Fruit fly (Drosophila melanogaster) whole organism, embryonic: Measurements from ENCODE around the gene RAF2.

ENCODE experiments used
- Antp ChIP-seq: fragments of 200-800 bp; sonication (Bioruptor generic); optimal IDR thresholded peaks from 3 replicates; lab custom pipeline; 2016; ENCODE audit warnings: missing biosample characterization, missing genetic modification characterization
- Atf6 ChIP-seq: fragments of 200-800 bp; sonication (Bioruptor generic); IDR thresholded peaks from 2 replicates; pipeline ENCODE4 v1.3.6; 2022; ENCODE audit warnings: missing biosample characterization, missing genetic modification characterization
- Awh ChIP-seq: fragments of 200-800 bp; sonication (Bioruptor generic); IDR thresholded peaks from 2 replicates; pipeline ENCODE4, ENCODE4 v1.3.6; 2022; ENCODE audit warnings: missing biosample characterization, missing genetic modification characterization
- CG11504 ChIP-seq: fragments of 200-800 bp; sonication (Bioruptor generic); optimal IDR thresholded peaks from 3 replicates; lab custom pipeline; 2019; ENCODE audit warnings: missing biosample characterization, mild to moderate bottlenecking, missing genetic modification characterization, moderate library complexity
- CG12299 ChIP-seq: fragments of 200-800 bp; sonication (Bioruptor generic); optimal IDR thresholded peaks from 2 replicates; lab custom pipeline; 2018; ENCODE audit warnings: missing biosample characterization, mild to moderate bottlenecking, missing genetic modification characterization
- CG13296 ChIP-seq: fragments of 200-800 bp; sonication (Bioruptor generic); optimal IDR thresholded peaks from 3 replicates; lab custom pipeline; 2018; ENCODE audit warnings: missing biosample characterization, mild to moderate bottlenecking, missing genetic modification characterization
- CG13894 ChIP-seq: fragments of 200-800 bp; sonication (Bioruptor generic); optimal IDR thresholded peaks from 3 replicates; lab custom pipeline; 2018; ENCODE audit warnings: missing biosample characterization, mild to moderate bottlenecking, missing genetic modification characterization, moderate library complexity
- CG14441 ChIP-seq: fragments of 200-800 bp; sonication (Bioruptor generic); IDR thresholded peaks from 2 replicates; pipeline ENCODE4 v1.3.6; 2022; ENCODE audit warnings: missing biosample characterization, missing genetic modification characterization
- CG14710 ChIP-seq: fragments of 200-800 bp; sonication (Bioruptor generic); optimal IDR thresholded peaks from 3 replicates; lab custom pipeline; 2019; ENCODE audit warnings: missing biosample characterization, mild to moderate bottlenecking, missing genetic modification characterization, moderate library complexity
- CG14860 ChIP-seq: fragments of 200-800 bp; sonication (Bioruptor generic); IDR thresholded peaks from 3 replicates; pipeline ENCODE4 v1.3.6; 2022; ENCODE audit warnings: missing biosample characterization, missing genetic modification characterization; ENCODE audit not compliant: partially characterized antibody
- CG2199 ChIP-seq: fragments of 200-800 bp; sonication (Bioruptor generic); IDR thresholded peaks from 3 replicates; pipeline ENCODE4 v1.3.6; 2022; ENCODE audit warnings: missing biosample characterization, missing genetic modification characterization
- CG4617 ChIP-seq: fragments of 200-800 bp; sonication (Bioruptor generic); optimal IDR thresholded peaks from 3 replicates; lab custom pipeline; 2016; ENCODE audit warnings: missing biosample characterization, missing genetic modification characterization, borderline replicate concordance
- CG5180 ChIP-seq: fragments of 200-800 bp; sonication (Bioruptor generic); optimal IDR thresholded peaks from 3 replicates; lab custom pipeline; 2017; ENCODE audit warnings: missing biosample characterization, missing genetic modification characterization, mild to moderate bottlenecking, moderate library complexity, missing genetic modification reagents
- CG8290 ChIP-seq, 3 experiments: fragments of 200-800 bp; sonication (Bioruptor generic); optimal IDR thresholded peaks; 2 replicates each; lab custom pipeline; 2016 to 2019; ENCODE audit warnings: missing biosample characterization in 3 of 3, missing genetic modification characterization in 3 of 3, mild to moderate bottlenecking in 2 of 3, moderate library complexity in 1 of 3
- CG8924 ChIP-seq: fragments of 200-800 bp; optimal IDR thresholded peaks from 3 replicates; lab custom pipeline; 2019; ENCODE audit warnings: missing biosample characterization, mild to moderate bottlenecking, missing genetic modification characterization, moderate library complexity
- CG9797 ChIP-seq: fragments of 200-800 bp; sonication (Bioruptor generic); optimal IDR thresholded peaks from 3 replicates; lab custom pipeline; 2018; ENCODE audit warnings: missing biosample characterization, mild to moderate bottlenecking, missing genetic modification characterization
- CHES-1-like ChIP-seq: fragments of 200-800 bp; sonication (Bioruptor generic); optimal IDR thresholded peaks from 2 replicates; lab custom pipeline; 2016; ENCODE audit warnings: missing biosample characterization, missing genetic modification characterization
- D ChIP-seq, 2 experiments: fragments of 200-800 bp in 1 of 2; fragments of >200 bp in 1 of 2; sonication (Bioruptor generic) in 1 of 2; optimal IDR thresholded peaks; 2 replicates in 1 of 2; 3 replicates in 1 of 2; lab custom pipeline; 2017; ENCODE audit warnings: mild to moderate bottlenecking in 1 of 2, missing biosample characterization in 1 of 2, missing genetic modification characterization in 1 of 2, missing genetic modification reagents in 1 of 2
- Gsc ChIP-seq: fragments of 200-800 bp; sonication (Bioruptor generic); IDR thresholded peaks from 2 replicates; pipeline ENCODE4 v1.3.6; 2022; ENCODE audit warnings: missing biosample characterization, missing genetic modification characterization
- H15 ChIP-seq: fragments of 200-800 bp; sonication (Bioruptor generic); IDR thresholded peaks from 3 replicates; pipeline ENCODE4 v1.3.6; 2022; ENCODE audit warnings: missing biosample characterization, missing genetic modification characterization
- MBD-R2 ChIP-seq: fragments of 200-800 bp; sonication (Bioruptor generic); IDR thresholded peaks from 2 replicates; pipeline ENCODE4 v1.3.6; 2022; ENCODE audit warnings: missing biosample characterization, missing genetic modification characterization
- Med ChIP-seq: fragments of 200-800 bp; sonication (Bioruptor generic); peaks from one replicate; lab custom pipeline; 2016; ENCODE audit warnings: missing biosample characterization, missing genetic modification characterization, mild to moderate bottlenecking, inconsistent platforms, moderate library complexity
- Neu2 ChIP-seq: fragments of 200-800 bp; sonication (Bioruptor generic); optimal IDR thresholded peaks from 3 replicates; lab custom pipeline; 2016; ENCODE audit warnings: missing biosample characterization, missing genetic modification characterization, borderline replicate concordance
- Pdp1 ChIP-seq, 2 experiments: fragments of 200-800 bp; sonication (Bioruptor generic); optimal IDR thresholded peaks; 3 replicates each; lab custom pipeline; 2016; ENCODE audit warnings: missing biosample characterization in 2 of 2, missing genetic modification characterization in 2 of 2, mild to moderate bottlenecking in 1 of 2, moderate library complexity in 1 of 2
- Scr ChIP-seq: fragments of 200-800 bp; sonication (Bioruptor generic); IDR thresholded peaks from 2 replicates; pipeline ENCODE4 v1.3.6; 2022; ENCODE audit warnings: missing biosample characterization, missing genetic modification characterization; ENCODE audit not compliant: partially characterized antibody
- Side ChIP-seq: fragments of 200-800 bp; sonication (Bioruptor generic); optimal IDR thresholded peaks from 2 replicates; lab custom pipeline; 2016; ENCODE audit warnings: missing biosample characterization, missing genetic modification characterization
- Sox102F ChIP-seq: fragments of 200-800 bp; sonication (Bioruptor generic); optimal IDR thresholded peaks from 2 replicates; lab custom pipeline; 2018; ENCODE audit warnings: missing biosample characterization, mild to moderate bottlenecking, missing genetic modification characterization, moderate library complexity
- YL-1 ChIP-seq: fragments of 200-800 bp; sonication (Bioruptor generic); optimal IDR thresholded peaks from 3 replicates; lab custom pipeline; 2017; ENCODE audit warnings: missing biosample characterization, mild to moderate bottlenecking, missing genetic modification characterization
- chinmo ChIP-seq: fragments of 200-800 bp; sonication (Bioruptor generic); IDR thresholded peaks from 4 replicates; pipeline ENCODE4 v1.3.6; 2022; ENCODE audit warnings: missing biosample characterization, missing genetic modification characterization; ENCODE audit not compliant: partially characterized antibody
- disco-r ChIP-seq: fragments of 200-800 bp; sonication (Bioruptor generic); optimal IDR thresholded peaks from 2 replicates; lab custom pipeline; 2016; ENCODE audit warnings: missing biosample characterization, missing genetic modification characterization
- esg ChIP-seq: fragments of 200-800 bp; sonication (Bioruptor generic); conservative IDR thresholded peaks from 2 replicates; pipeline ENCODE4 v1.3.6; 2022; ENCODE audit warnings: missing biosample characterization, missing genetic modification characterization
- fd3F ChIP-seq: fragments of 200-800 bp; sonication (Bioruptor generic); optimal IDR thresholded peaks from 2 replicates; lab custom pipeline; 2018; ENCODE audit warnings: missing biosample characterization, mild to moderate bottlenecking, missing genetic modification characterization, moderate library complexity
- gcm ChIP-seq: fragments of 200-800 bp; sonication (Bioruptor generic); optimal IDR thresholded peaks from 2 replicates; lab custom pipeline; 2019; ENCODE audit warnings: missing biosample characterization, mild to moderate bottlenecking, missing genetic modification characterization, moderate library complexity
- gfzf ChIP-seq: fragments of 200-800 bp; sonication (Bioruptor generic); optimal IDR thresholded peaks from 2 replicates; lab custom pipeline; 2016; ENCODE audit warnings: missing biosample characterization, mild to moderate bottlenecking, missing genetic modification characterization, moderate library complexity
- otp ChIP-seq: fragments of 200-800 bp; sonication (Bioruptor generic); IDR thresholded peaks from 3 replicates; pipeline ENCODE4, ENCODE4 v1.3.6; 2022; ENCODE audit warnings: missing biosample characterization, missing genetic modification characterization
- pho ChIP-seq: fragments of 200-800 bp; sonication (Bioruptor generic); optimal IDR thresholded peaks from 2 replicates; lab custom pipeline; 2016; ENCODE audit warnings: missing biosample characterization, missing genetic modification characterization
- pzg ChIP-seq: fragments of 200-800 bp; sonication (Bioruptor generic); optimal IDR thresholded peaks from 3 replicates; lab custom pipeline; 2018; ENCODE audit warnings: missing biosample characterization, mild to moderate bottlenecking, missing genetic modification characterization, moderate library complexity
- scrt ChIP-seq: fragments of 200-800 bp; sonication (Bioruptor generic); optimal IDR thresholded peaks from 2 replicates; lab custom pipeline; 2018; ENCODE audit warnings: missing biosample characterization, mild to moderate bottlenecking, missing genetic modification characterization, moderate library complexity
- seq ChIP-seq: fragments of 200-800 bp; sonication (Bioruptor generic); IDR thresholded peaks from 2 replicates; pipeline ENCODE4 v1.3.6; 2022; ENCODE audit warnings: missing biosample characterization, missing genetic modification characterization
- stc ChIP-seq: fragments of 200-800 bp; sonication (Bioruptor generic); IDR thresholded peaks from 2 replicates; pipeline ENCODE4 v1.3.6; 2022; ENCODE audit warnings: missing biosample characterization, missing genetic modification characterization
- tll ChIP-seq, 2 experiments: fragments of 200-800 bp in 1 of 2; fragments of >200 bp in 1 of 2; sonication (Bioruptor generic) in 1 of 2; optimal IDR thresholded peaks; 2 replicates each; lab custom pipeline; 2017 to 2019; ENCODE audit warnings: missing biosample characterization in 2 of 2, missing genetic modification characterization in 2 of 2, mild to moderate bottlenecking in 1 of 2, moderate library complexity in 1 of 2
- twi ChIP-seq: fragments of 200-800 bp; optimal IDR thresholded peaks from 2 replicates; lab custom pipeline; 2019; ENCODE audit warnings: missing biosample characterization, mild to moderate bottlenecking, missing genetic modification characterization, moderate library complexity
- vvl ChIP-seq: fragments of 200-800 bp; sonication (Bioruptor generic); IDR thresholded peaks from 2 replicates; pipeline ENCODE4 v1.3.6; 2022; ENCODE audit warnings: missing biosample characterization, missing genetic modification characterization
- yki ChIP-seq: fragments of >200 bp; optimal IDR thresholded peaks from 3 replicates; lab custom pipeline; 2018

Gene RAF2

dm6 chr3L:16351770-16352429 is 34.2 kb upstream of the RAF2 start, which contains the start of the genes Golgin104 and Tcs3 (continued):
- TF ChIP-seq esg (GFP tag; lab: Robert Waterston, UW) (no peak), H15 (GFP tag; lab: Robert Waterston, UW) (no peak), tll (GFP tag; optimal IDR thresholded peaks at IDR 0.05; lab: Kevin White, UChicago) (peak in 1 of 2 experiments; percentile 7), gcm (GFP tag; lab: Kevin White, UChicago) (no peak), CG14860 (no peak), vvl (GFP tag; lab: Robert Waterston, UW) (peak; percentile 19; the same call in 1 of the 2 replicates), pho (GFP tag; lab: Kevin White, UChicago) (no peak), Scr (GFP tag; lab: Robert Waterston, UW) (peak; percentile 38; the same call in 1 of the 2 replicates), disco-r (GFP tag; lab: Kevin White, UChicago) (no peak), CG14710 (peak; percentile 30), CG14441 (GFP tag; lab: Robert Waterston, UW) (no peak), gfzf (GFP tag; lab: Kevin White, UChicago) (peak; percentile 69), otp (GFP tag; lab: Robert Waterston, UW) (0 out of 3 replicates have a peak, but pooled peaks have one; percentile 21), YL-1 (GFP tag; lab: Kevin White, UChicago) (peak; percentile 63), CHES-1-like (GFP tag; lab: Kevin White, UChicago) (peak; percentile 32), scrt (GFP tag; lab: Kevin White, UChicago) (peak; percentile 92), pzg (GFP tag; lab: Kevin White, UChicago) (peak; percentile 75), CG4617 (GFP tag; lab: Kevin White, UChicago) (peak; percentile 82), CG9797 (GFP tag; lab: Kevin White, UChicago) (peak; percentile 89), CG12299 (tag; lab: Kevin White, UChicago) (no peak), MBD-R2 (GFP tag; lab: Robert Waterston, UW) (peak; percentile 99)

dm6 chr3L:16354197-16354596 is 31.9 kb upstream of the RAF2 start, which contains the start of gene Pdh:
Gene Pdh, minus strand, starts transcription at chr3L:16354297.
- TF ChIP-seq yki (lab: Kevin White, UChicago) (no peak), CG2199 (GFP tag; lab: Robert Waterston, UW) (no peak), Med (GFP tag; lab: Kevin White, UChicago) (peak; percentile 57), Pdp1 (GFP tag; optimal IDR thresholded peaks at IDR 0.05; lab: Kevin White, UChicago) (peak in 1 of 2 experiments; percentile 0)

DNA sequence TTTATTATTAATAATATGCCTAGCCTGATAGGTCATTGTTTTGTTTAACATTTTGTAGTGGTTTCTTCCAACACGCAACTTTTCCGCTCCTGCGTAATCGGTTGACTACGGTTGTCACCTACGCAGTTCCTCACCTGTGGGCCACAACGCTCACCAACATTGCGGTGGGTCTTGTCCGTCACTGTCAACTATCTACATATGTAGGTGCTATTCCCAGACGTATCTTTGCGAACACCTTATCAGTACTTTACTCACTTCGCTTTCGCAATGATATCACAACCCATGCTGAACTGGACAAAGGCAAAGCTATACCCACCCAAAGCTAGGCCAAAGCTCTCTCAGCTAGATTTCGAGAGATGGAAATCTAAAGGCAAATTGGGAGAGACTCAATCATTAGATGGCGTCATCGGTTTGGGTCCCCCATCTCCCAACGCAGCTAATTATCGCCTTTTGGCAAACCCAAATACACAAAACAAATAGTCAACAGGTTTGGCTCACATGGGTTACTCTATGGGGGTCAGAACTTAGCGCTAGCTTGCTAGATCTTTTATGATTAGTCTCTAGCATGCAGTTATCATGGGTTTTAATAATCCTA is 29.9 kb upstream of the RAF2 start:
- TF ChIP-seq Atf6 (GFP tag; lab: Robert Waterston, UW) (peak; percentile 50; the same call in 1 of the 2 replicates), Sox102F (GFP tag; lab: Kevin White, UChicago) (no peak), Gsc (GFP tag; lab: Robert Waterston, UW) (no peak), fd3F (no peak), CG13894 (peak; percentile 97), gcm (GFP tag; lab: Kevin White, UChicago) (no peak), CG13296 (peak; percentile 17), CG8924 (tag; lab: Kevin White, UChicago) (no peak), Side (GFP tag; lab: Kevin White, UChicago) (no peak), CG11504 (tag; lab: Kevin White, UChicago) (no peak), chinmo (GFP tag; lab: Robert Waterston, UW) (peak; percentile 83; the same call in 2 of the 4 replicates), seq (GFP tag; lab: Robert Waterston, UW) (no peak), D (optimal IDR thresholded peaks at IDR 0.05; lab: Kevin White, UChicago) (no peak), D (GFP tag; optimal IDR thresholded peaks at IDR 0.05; lab: Kevin White, UChicago) (no peak), stc (GFP tag; lab: Robert Waterston, UW) (no peak), twi (tag; lab: Kevin White, UChicago) (no peak), CG8290 (GFP tag; optimal IDR thresholded peaks at IDR 0.05; lab: Kevin White, UChicago) (no peak), CG8290 (tag; optimal IDR thresholded peaks at IDR 0.05; lab: Kevin White, UChicago) (peak in 1 of 2 experiments; percentile 48), scrt (GFP tag; lab: Kevin White, UChicago) (peak; percentile 49), Awh (GFP tag; lab: Robert Waterston, UW) (no peak), CG5180 (GFP tag; lab: Kevin White, UChicago) (no peak), Neu2 (GFP tag; lab: Kevin White, UChicago) (no peak), Antp (GFP tag; lab: Kevin White, UChicago) (no peak)
